Worm (Caenorhabditis elegans): Measurements from ENCODE around the gene F45D3.3.

The F45D3.3 gene

DNA sequence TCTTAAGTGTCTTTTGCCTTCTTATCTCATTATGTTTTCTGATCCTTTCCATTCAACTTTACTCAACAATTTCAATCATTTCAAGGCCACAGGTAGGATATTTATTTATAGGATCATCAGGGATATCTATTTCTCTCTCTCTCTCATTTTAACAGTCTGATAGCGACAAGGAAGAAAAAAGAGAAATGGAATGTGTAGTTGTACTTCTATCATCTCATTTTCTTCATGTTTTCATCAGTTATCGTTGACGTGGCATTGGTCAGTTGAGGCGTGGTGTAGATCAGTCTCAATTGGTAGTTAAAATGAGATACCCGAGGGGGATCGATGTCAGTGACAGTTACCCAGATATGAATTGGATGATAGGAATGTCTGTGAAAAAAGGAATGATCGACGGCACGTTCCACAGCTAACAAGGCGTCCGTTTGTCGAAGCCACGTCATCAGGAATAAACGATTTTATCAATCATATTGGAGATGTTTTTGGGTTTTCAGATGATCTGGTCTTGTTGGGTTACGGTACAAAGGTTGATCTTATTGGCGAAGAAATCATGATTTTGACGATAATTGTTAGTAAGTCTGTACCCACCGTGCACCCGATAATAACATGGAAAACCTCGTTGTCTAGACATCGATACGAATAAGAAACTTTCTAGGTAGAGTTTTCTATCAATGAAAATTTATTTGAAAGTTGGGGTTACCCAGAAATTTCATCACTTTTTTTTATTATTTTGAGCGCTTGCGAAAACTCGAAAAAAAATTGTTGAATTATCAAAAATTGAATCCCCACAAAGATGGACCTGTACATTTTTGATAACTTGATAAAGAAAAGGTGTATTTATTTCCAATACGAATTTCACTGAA is 4.2 kb upstream of the F45D3.3 start:
- TF ChIP-seq zip-8 (tag; optimal IDR thresholded peaks at IDR 0.05) (no peak), ceh-39 (tag; optimal IDR thresholded peaks at IDR 0.05) (no peak), nhr-12 (tag; optimal IDR thresholded peaks at IDR 0.05) (no peak), ces-1 (GFP tag; optimal IDR thresholded peaks at IDR 0.05) (no peak), blmp-1 (tag; optimal IDR thresholded peaks at IDR 0.05) (no peak), lsy-2 (tag; optimal IDR thresholded peaks at IDR 0.05) (no peak), ztf-11 (tag; optimal IDR thresholded peaks at IDR 0.05) (no peak), hlh-1 (tag; optimal IDR thresholded peaks at IDR 0.05) (no peak), nhr-28 (tag; optimal IDR thresholded peaks at IDR 0.05) (no peak), mls-2 (tag; optimal IDR thresholded peaks at IDR 0.05) (no peak), drap-1 (GFP tag; optimal IDR thresholded peaks at IDR 0.05) (no peak), ceh-43 (GFP tag; optimal IDR thresholded peaks at IDR 0.05) (no peak), unc-62 (GFP tag; optimal IDR thresholded peaks at IDR 0.05) (no peak), unc-120 (tag; optimal IDR thresholded peaks at IDR 0.05; ENCODE audit: poor library complexity, severe bottlenecking) (no peak), lin-13 (tag; optimal IDR thresholded peaks at IDR 0.05) (no peak), ham-2 (GFP tag; optimal IDR thresholded peaks at IDR 0.05) (no peak), cnd-1 (tag; optimal IDR thresholded peaks at IDR 0.05) (no peak), mep-1 (tag; optimal IDR thresholded peaks at IDR 0.05) (no peak)

DNA sequence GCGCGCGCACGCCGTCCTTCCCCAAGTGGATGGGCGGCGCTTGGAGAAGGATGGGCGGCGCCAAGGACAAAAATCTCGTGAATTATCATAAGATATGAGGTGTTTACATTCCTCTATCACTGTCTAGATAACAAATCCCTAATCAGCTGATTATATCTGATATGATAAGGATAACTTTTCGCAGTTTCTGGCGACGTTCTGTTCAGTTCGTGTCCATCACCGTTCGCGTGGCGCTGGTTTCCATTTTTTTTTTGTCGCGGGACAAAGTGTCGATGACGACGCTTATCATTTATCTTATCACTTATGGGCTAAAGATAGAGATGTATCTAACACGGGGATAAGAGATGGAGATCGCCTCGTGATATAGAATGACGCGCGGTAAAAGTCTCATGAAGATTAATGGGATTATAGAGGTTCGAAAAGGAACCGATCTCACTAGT is 3.1 kb upstream of the F45D3.3 start:
- no peak for TF ChIP-seq zip-8 (tag; optimal IDR thresholded peaks at IDR 0.05)
- TF ChIP-seq ham-2 (GFP tag; optimal IDR thresholded peaks at IDR 0.05) = peak; percentile 35
- TF ChIP-seq elt-3 (tag; optimal IDR thresholded peaks at IDR 0.05) = peak; percentile 92
- no peak for TF ChIP-seq bed-3 (GFP tag; optimal IDR thresholded peaks at IDR 0.05)
- TF ChIP-seq elt-1 (tag; optimal IDR thresholded peaks at IDR 0.05; ENCODE audit: borderline replicate concordance, insufficient read depth) = peak; percentile 81

DNA sequence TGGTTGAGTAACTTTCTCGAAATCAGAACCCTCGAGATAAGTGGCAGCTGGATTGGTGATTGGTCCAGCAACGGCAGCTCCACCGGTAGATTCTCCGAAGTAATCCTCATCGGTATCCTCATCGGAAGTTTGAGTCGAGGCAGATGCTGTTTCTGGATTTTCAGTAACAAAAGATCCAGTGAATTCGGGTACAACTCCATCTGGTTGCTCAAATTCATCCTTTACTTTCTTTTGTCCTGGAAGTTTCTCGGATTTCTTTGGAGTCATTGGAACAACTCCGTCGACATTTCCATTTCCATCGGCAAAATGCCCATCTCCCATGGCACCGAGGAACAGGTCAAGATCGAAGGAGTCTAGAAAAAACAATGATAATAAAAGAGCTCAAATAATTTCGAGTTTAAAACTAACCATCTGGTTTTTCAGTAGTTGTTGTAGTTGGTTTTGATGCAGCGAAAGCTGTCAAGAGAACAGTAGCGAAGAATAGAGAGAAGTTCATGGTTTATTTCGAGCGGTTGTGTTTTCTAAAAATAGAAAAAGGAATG is 2.6 kb upstream of the F45D3.3 start, which contains the start of gene F45D3.4:
Gene F45D3.4, minus strand, starts transcription at position 521 of the 542 bp plus-strand sequence.
- TF ChIP-seq pha-4 (tag; optimal IDR thresholded peaks at IDR 0.05) = no peak
- TF ChIP-seq unc-62 (GFP tag; optimal IDR thresholded peaks at IDR 0.05) = no peak
- no peak for TF ChIP-seq M03D4.4 (tag; optimal IDR thresholded peaks at IDR 0.05)
- no peak for TF ChIP-seq elt-3 (tag; optimal IDR thresholded peaks at IDR 0.05)
- TF ChIP-seq bed-3 (GFP tag; optimal IDR thresholded peaks at IDR 0.05) = no peak
- no peak for TF ChIP-seq mls-2 (tag; optimal IDR thresholded peaks at IDR 0.05)
- TF ChIP-seq sptf-1 (tag; optimal IDR thresholded peaks at IDR 0.05) = no peak
- no peak for TF ChIP-seq nhr-237 (tag; optimal IDR thresholded peaks at IDR 0.05)
- TF ChIP-seq unc-39 (tag; optimal IDR thresholded peaks at IDR 0.05) = no peak
- TF ChIP-seq elt-1 (tag; optimal IDR thresholded peaks at IDR 0.05; ENCODE audit: borderline replicate concordance, insufficient read depth) = no peak
- TF ChIP-seq mep-1 (tag; optimal IDR thresholded peaks at IDR 0.05) = no peak
- TF ChIP-seq blmp-1 (tag; optimal IDR thresholded peaks at IDR 0.05) = no peak
- TF ChIP-seq drap-1 (GFP tag; optimal IDR thresholded peaks at IDR 0.05) = no peak
- TF ChIP-seq ces-1 (GFP tag; optimal IDR thresholded peaks at IDR 0.05) = no peak

DNA sequence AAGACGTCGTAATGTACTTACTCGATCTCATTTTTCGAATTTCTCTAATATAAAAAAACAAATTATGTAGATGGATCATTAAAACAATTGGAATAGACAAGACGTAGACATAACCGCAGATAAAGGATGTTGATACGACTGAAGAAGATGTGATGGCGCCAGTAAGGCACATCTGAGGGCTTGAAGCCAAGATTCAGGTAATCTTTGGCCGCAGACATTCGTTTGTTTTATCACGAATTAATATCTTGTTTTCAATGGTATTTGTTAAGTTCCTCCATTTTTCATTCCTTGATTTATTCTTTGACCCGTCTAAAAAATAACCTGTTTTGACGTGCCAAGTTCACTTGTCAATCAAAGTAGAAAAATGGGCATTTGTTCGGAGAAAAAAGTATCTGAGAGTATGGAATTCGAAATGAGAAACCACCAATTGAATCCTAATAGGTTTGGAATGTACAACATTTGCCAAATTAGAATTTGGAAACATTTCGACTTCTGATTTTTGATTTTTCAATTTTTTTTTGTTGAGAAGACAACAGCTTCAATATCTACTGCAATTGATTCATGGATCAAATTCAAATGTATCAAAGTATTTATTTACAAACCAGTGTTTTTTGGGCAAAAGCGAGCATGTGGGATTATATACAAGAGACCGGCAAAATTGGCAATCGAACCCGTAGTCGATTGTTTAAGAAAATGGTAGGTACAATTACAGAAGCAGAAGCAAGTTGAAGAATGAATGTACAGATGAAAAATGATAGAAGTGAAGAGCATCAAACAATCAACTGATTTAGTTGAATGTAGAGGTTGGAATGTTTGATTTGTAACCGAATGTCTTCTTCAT is 1.7 kb upstream of the F45D3.3 start:
- TF ChIP-seq cnd-1 (tag; optimal IDR thresholded peaks at IDR 0.05) = no peak

DNA sequence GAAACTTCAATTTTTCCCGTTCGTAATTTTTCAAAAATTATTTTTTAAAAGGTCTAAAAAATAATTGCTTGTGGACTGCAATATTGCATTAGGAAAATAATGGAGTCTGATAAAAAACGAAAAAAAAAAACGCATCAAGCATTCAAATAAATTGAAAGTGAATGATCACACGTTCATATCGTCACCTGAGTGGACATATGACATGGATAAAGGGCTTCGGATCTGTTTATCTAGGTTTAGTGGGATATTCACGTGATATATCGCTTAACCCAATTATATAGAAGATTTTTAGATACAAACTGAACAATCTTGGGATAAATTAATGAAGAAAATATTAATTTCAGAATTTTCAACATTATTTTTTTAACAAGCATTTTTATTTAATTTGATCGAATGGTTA is 570 bp upstream of the F45D3.3 start:
- TF ChIP-seq tbx-8 (GFP tag; optimal IDR thresholded peaks at IDR 0.05) (no peak), ceh-43 (GFP tag; optimal IDR thresholded peaks at IDR 0.05) (no peak)

All from whole organism, mixed stage, embryonic.